Fruit fly (Drosophila melanogaster) whole organism, embryonic: ENCODE results near the gene Arp8.

Source experiments
- Antp ChIP-seq: fragments of 200-800 bp; sonication (Bioruptor generic); optimal IDR thresholded peaks from 3 replicates; lab custom pipeline; 2016; ENCODE audit warnings: missing biosample characterization, missing genetic modification characterization
- B-H2 ChIP-seq: fragments of 200-800 bp; sonication (Bioruptor generic); optimal IDR thresholded peaks from 2 replicates; lab custom pipeline; 2018; ENCODE audit warnings: missing biosample characterization, mild to moderate bottlenecking, missing genetic modification characterization
- CG11093 ChIP-seq: fragments of 200-800 bp; sonication (Bioruptor generic); IDR thresholded peaks from 3 replicates; pipeline ENCODE4 v1.3.6; 2022; ENCODE audit warnings: missing biosample characterization, missing genetic modification characterization
- CG12659 ChIP-seq: fragments of 200-800 bp; sonication (Bioruptor generic); optimal IDR thresholded peaks from 3 replicates; lab custom pipeline; 2017; ENCODE audit warnings: mild to moderate bottlenecking, missing biosample characterization, missing genetic modification reagents, missing genetic modification characterization
- CG15073 ChIP-seq: fragments of 200-800 bp; sonication (Bioruptor generic); optimal IDR thresholded peaks from 2 replicates; lab custom pipeline; 2016; ENCODE audit warnings: missing biosample characterization, missing genetic modification characterization
- CG15514 ChIP-seq: fragments of 200-800 bp; sonication (Bioruptor generic); optimal IDR thresholded peaks from 3 replicates; lab custom pipeline; 2017; ENCODE audit warnings: missing biosample characterization, missing genetic modification characterization, mild to moderate bottlenecking, moderate library complexity, missing genetic modification reagents
- CG16779 ChIP-seq: fragments of 200-800 bp; sonication (Bioruptor generic); IDR thresholded peaks from 2 replicates; pipeline ENCODE4 v1.3.6; 2022; ENCODE audit warnings: missing biosample characterization, missing genetic modification characterization
- CG17612 ChIP-seq: fragments of 200-800 bp; sonication (Bioruptor generic); IDR thresholded peaks from 2 replicates; pipeline ENCODE4 v1.3.6; 2022; ENCODE audit warnings: missing biosample characterization, missing genetic modification characterization
- CG17802 ChIP-seq: fragments of 200-800 bp; sonication (Bioruptor generic); optimal IDR thresholded peaks from 2 replicates; lab custom pipeline; 2018; ENCODE audit warnings: missing biosample characterization, mild to moderate bottlenecking, missing genetic modification characterization, moderate library complexity
- CG2202 ChIP-seq: fragments of 200-800 bp; sonication (Bioruptor generic); optimal IDR thresholded peaks from 2 replicates; lab custom pipeline; 2018; ENCODE audit warnings: missing biosample characterization, mild to moderate bottlenecking, missing genetic modification characterization
- CG3065 ChIP-seq: fragments of 200-800 bp; sonication (Bioruptor generic); optimal IDR thresholded peaks from 2 replicates; lab custom pipeline; 2016; ENCODE audit warnings: missing biosample characterization, missing genetic modification characterization
- CG32772 ChIP-seq: fragments of 200-800 bp; sonication (Bioruptor generic); IDR thresholded peaks from 2 replicates; pipeline ENCODE4 v1.3.6; 2022; ENCODE audit warnings: missing biosample characterization, missing genetic modification characterization
- CG33213 ChIP-seq: fragments of 200-800 bp; sonication (Bioruptor generic); optimal IDR thresholded peaks from 3 replicates; lab custom pipeline; 2016; ENCODE audit warnings: missing biosample characterization, missing genetic modification characterization
- CG4707 ChIP-seq: fragments of 200-800 bp; sonication (Bioruptor generic); optimal IDR thresholded peaks from 2 replicates; lab custom pipeline; 2018; ENCODE audit warnings: missing biosample characterization, mild to moderate bottlenecking, missing genetic modification characterization, moderate library complexity
- CG8290 ChIP-seq, 3 experiments: fragments of 200-800 bp; sonication (Bioruptor generic); optimal IDR thresholded peaks; 2 replicates each; lab custom pipeline; 2016 to 2019; ENCODE audit warnings: missing biosample characterization in 3 of 3, missing genetic modification characterization in 3 of 3, mild to moderate bottlenecking in 2 of 3, moderate library complexity in 1 of 3
- CG8924 ChIP-seq: fragments of 200-800 bp; optimal IDR thresholded peaks from 3 replicates; lab custom pipeline; 2019; ENCODE audit warnings: missing biosample characterization, mild to moderate bottlenecking, missing genetic modification characterization, moderate library complexity
- CG9215 ChIP-seq: fragments of 200-800 bp; sonication (Bioruptor generic); IDR thresholded peaks from 2 replicates; pipeline ENCODE4 v1.3.6; 2022; ENCODE audit warnings: missing biosample characterization, missing genetic modification characterization
- CG9727 ChIP-seq: fragments of 200-800 bp; sonication (Bioruptor generic); optimal IDR thresholded peaks from 3 replicates; lab custom pipeline; 2017; ENCODE audit warnings: missing biosample characterization, mild to moderate bottlenecking, missing genetic modification characterization
- Dek ChIP-seq: fragments of 200-800 bp; sonication (Bioruptor generic); optimal IDR thresholded peaks from 3 replicates; lab custom pipeline; 2019; ENCODE audit warnings: missing biosample characterization, mild to moderate bottlenecking, missing genetic modification characterization, moderate library complexity
- HLH54F ChIP-seq: fragments of 200-800 bp; sonication (Bioruptor generic); optimal IDR thresholded peaks from 3 replicates; lab custom pipeline; 2016; ENCODE audit warnings: missing biosample characterization, missing genetic modification characterization
- Hr51 ChIP-seq, 2 experiments: fragments of 200-800 bp; sonication (Bioruptor generic); optimal IDR thresholded peaks; 2 replicates in 1 of 2; 3 replicates in 1 of 2; lab custom pipeline; 2016 to 2018; ENCODE audit warnings: missing biosample characterization in 2 of 2, missing genetic modification characterization in 2 of 2, mild to moderate bottlenecking in 1 of 2, moderate library complexity in 1 of 2
- NC2α ChIP-seq: fragments of 200-800 bp; sonication (Bioruptor generic); optimal IDR thresholded peaks from 2 replicates; lab custom pipeline; 2016; ENCODE audit warnings: missing biosample characterization, missing genetic modification characterization
- Nf-YB ChIP-seq: fragments of 200-800 bp; sonication (Bioruptor generic); optimal IDR thresholded peaks from 3 replicates; lab custom pipeline; 2019; ENCODE audit warnings: missing biosample characterization, mild to moderate bottlenecking, missing genetic modification characterization, moderate library complexity
- Pdp1 ChIP-seq, 2 experiments: fragments of 200-800 bp; sonication (Bioruptor generic); optimal IDR thresholded peaks; 3 replicates each; lab custom pipeline; 2016; ENCODE audit warnings: missing biosample characterization in 2 of 2, missing genetic modification characterization in 2 of 2, mild to moderate bottlenecking in 1 of 2, moderate library complexity in 1 of 2
- Taf1 ChIP-seq: fragments of 200-800 bp; sonication (Bioruptor generic); IDR thresholded peaks from 2 replicates; pipeline ENCODE4 v1.3.6; 2022; ENCODE audit warnings: missing biosample characterization, missing genetic modification characterization
- ato ChIP-seq: fragments of 200-800 bp; sonication (Bioruptor generic); IDR thresholded peaks from 2 replicates; pipeline ENCODE4 v1.3.6; 2022; ENCODE audit warnings: missing biosample characterization, missing genetic modification characterization; ENCODE audit not compliant: partially characterized antibody
- az2 ChIP-seq: fragments of 200-800 bp; sonication (Bioruptor generic); optimal IDR thresholded peaks from 3 replicates; lab custom pipeline; 2016; ENCODE audit warnings: missing biosample characterization, missing genetic modification characterization
- caup ChIP-seq: fragments of 200-800 bp; sonication (Bioruptor generic); optimal IDR thresholded peaks from 3 replicates; lab custom pipeline; 2017; ENCODE audit warnings: missing biosample characterization, mild to moderate bottlenecking, missing genetic modification characterization, moderate library complexity; ENCODE audit not compliant: severe bottlenecking
- ci ChIP-seq: fragments of 200-800 bp; sonication (Bioruptor generic); IDR thresholded peaks from 3 replicates; pipeline ENCODE4 v1.3.6; 2022; ENCODE audit warnings: missing biosample characterization, missing genetic modification characterization
- crc ChIP-seq: fragments of 200-800 bp; sonication (Bioruptor generic); optimal IDR thresholded peaks from 2 replicates; lab custom pipeline; 2016; ENCODE audit warnings: missing biosample characterization, missing genetic modification characterization
- disco-r ChIP-seq: fragments of 200-800 bp; sonication (Bioruptor generic); optimal IDR thresholded peaks from 2 replicates; lab custom pipeline; 2016; ENCODE audit warnings: missing biosample characterization, missing genetic modification characterization
- dm ChIP-seq: fragments of 200-800 bp; sonication (Bioruptor generic); optimal IDR thresholded peaks from 3 replicates; lab custom pipeline; 2016; ENCODE audit warnings: missing biosample characterization, missing genetic modification characterization
- eve ChIP-seq, 2 experiments: fragments of >200 bp; optimal IDR thresholded peaks; 2 replicates each; lab custom pipeline; 2017; ENCODE audit warnings: missing biosample characterization in 2 of 2, missing genetic modification characterization in 2 of 2
- fd64A ChIP-seq: fragments of 200-800 bp; sonication (Bioruptor generic); optimal IDR thresholded peaks from 3 replicates; lab custom pipeline; 2018; ENCODE audit warnings: missing biosample characterization, mild to moderate bottlenecking, missing genetic modification characterization
- fu2 ChIP-seq: fragments of 200-800 bp; sonication (Bioruptor generic); optimal IDR thresholded peaks from 2 replicates; lab custom pipeline; 2016; ENCODE audit warnings: missing biosample characterization, missing genetic modification characterization
- gro ChIP-seq: fragments of 200-800 bp; sonication (Bioruptor generic); optimal IDR thresholded peaks from 2 replicates; lab custom pipeline; 2016; ENCODE audit warnings: missing biosample characterization, missing genetic modification characterization
- gsb ChIP-seq: fragments of 200-800 bp; sonication (Bioruptor generic); IDR thresholded peaks from 2 replicates; pipeline ENCODE4 v1.3.6; 2022; ENCODE audit warnings: missing biosample characterization, missing genetic modification characterization
- gt ChIP-seq: fragments of 200-800 bp; sonication (Bioruptor generic); IDR thresholded peaks from 2 replicates; pipeline ENCODE4 v1.3.6; 2022; ENCODE audit warnings: missing biosample characterization, missing genetic modification characterization
- hkb ChIP-seq, 2 experiments: fragments of 200-800 bp in 1 of 2; fragments of >200 bp in 1 of 2; sonication (Bioruptor generic) in 1 of 2; IDR thresholded peaks in 1 of 2; optimal IDR thresholded peaks in 1 of 2; 2 replicates each; pipeline versions ENCODE4 v1.3.6 to Lab custom; 2017 to 2022; ENCODE audit warnings: missing biosample characterization in 1 of 2, missing genetic modification characterization in 1 of 2
- inv ChIP-seq: fragments of 200-800 bp; sonication (Bioruptor generic); IDR thresholded peaks from 2 replicates; pipeline ENCODE4 v1.3.6; 2022; ENCODE audit warnings: missing biosample characterization, missing genetic modification characterization; ENCODE audit not compliant: partially characterized antibody
- kah ChIP-seq: fragments of 200-800 bp; sonication (Bioruptor generic); optimal IDR thresholded peaks from 2 replicates; lab custom pipeline; 2018; ENCODE audit warnings: missing biosample characterization, mild to moderate bottlenecking, missing genetic modification characterization
- kay ChIP-seq: fragments of 200-800 bp; sonication (Bioruptor generic); optimal IDR thresholded peaks from 2 replicates; lab custom pipeline; 2016; ENCODE audit warnings: missing biosample characterization, missing genetic modification characterization
- lola ChIP-seq, 3 experiments: fragments of >200 bp in 2 of 3; fragments of 200-800 bp in 1 of 3; sonication (Bioruptor generic) in 1 of 3; optimal IDR thresholded peaks; 2 replicates each; lab custom pipeline; 2017 to 2019; ENCODE audit warnings: missing biosample characterization in 3 of 3, missing genetic modification characterization in 3 of 3, mild to moderate bottlenecking in 1 of 3, moderate library complexity in 1 of 3
- nerfin-2 ChIP-seq: fragments of 200-800 bp; sonication (Bioruptor generic); IDR thresholded peaks from 2 replicates; pipeline ENCODE4 v1.3.6; 2022; ENCODE audit warnings: missing biosample characterization, missing genetic modification characterization; ENCODE audit not compliant: partially characterized antibody
- sc ChIP-seq, 3 experiments: fragments of >200 bp in 2 of 3; fragments of 200-800 bp in 1 of 3; sonication (Bioruptor generic) in 1 of 3; optimal IDR thresholded peaks; 2 replicates in 2 of 3; 3 replicates in 1 of 3; lab custom pipeline; 2017; ENCODE audit warnings: mild to moderate bottlenecking in 1 of 3, missing biosample characterization in 1 of 3, missing genetic modification characterization in 1 of 3, missing genetic modification reagents in 1 of 3
- sim ChIP-seq: fragments of 200-800 bp; sonication (Bioruptor generic); IDR thresholded peaks from 2 replicates; pipeline ENCODE4 v1.3.6; 2022; ENCODE audit warnings: missing biosample characterization, missing genetic modification characterization
- unc-4 ChIP-seq: fragments of 200-800 bp; sonication (Bioruptor generic); IDR thresholded peaks from 2 replicates; pipeline ENCODE4 v1.3.6; 2022; ENCODE audit warnings: missing biosample characterization, missing genetic modification characterization; ENCODE audit not compliant: partially characterized antibody
- yki ChIP-seq: fragments of >200 bp; optimal IDR thresholded peaks from 3 replicates; lab custom pipeline; 2018
- z ChIP-seq: fragments of 200-800 bp; sonication (Bioruptor generic); IDR thresholded peaks from 3 replicates; pipeline ENCODE4 v1.3.6; 2022; ENCODE audit warnings: missing biosample characterization, missing genetic modification characterization

Arp8 gene

dm6 chrX:17844623-17845022, 16.0 kb downstream of the Arp8 start, which contains the start of the genes CG8142 and Ucp4A (continued):
- TF ChIP-seq inv (GFP tag; lab: Robert Waterston, UW) (no peak), az2 (GFP tag; lab: Kevin White, UChicago) (peak; percentile 90), crc (GFP tag; lab: Kevin White, UChicago) (no peak), Nf-YB (peak; percentile 63), gsb (GFP tag; lab: Robert Waterston, UW) (peak; percentile 88), CG8290 (GFP tag; optimal IDR thresholded peaks at IDR 0.05; lab: Kevin White, UChicago) (peak; percentile 69), CG8290 (tag; optimal IDR thresholded peaks at IDR 0.05; lab: Kevin White, UChicago) (peak in 1 of 2 experiments; percentile 5), hkb (optimal IDR thresholded peaks at IDR 0.05; lab: Kevin White, UChicago) (peak; percentile 54), hkb (GFP tag; IDR thresholded peaks at IDR 0.05; lab: Robert Waterston, UW) (peak; percentile 89), fu2 (peak; percentile 27), sim (GFP tag; lab: Robert Waterston, UW) (peak; percentile 91), eve (GFP tag; optimal IDR thresholded peaks at IDR 0.05; lab: Kevin White, UChicago) (no peak), CG9215 (GFP tag; lab: Robert Waterston, UW) (peak; percentile 94), gro (GFP tag; lab: Kevin White, UChicago) (peak; percentile 35), yki (lab: Kevin White, UChicago) (no peak), CG8924 (tag; lab: Kevin White, UChicago) (peak; percentile 93), nerfin-2 (GFP tag; lab: Robert Waterston, UW) (peak; percentile 21; the same call in 1 of the 2 replicates), CG16779 (GFP tag; lab: Robert Waterston, UW) (peak; percentile 86), caup (GFP tag; lab: Kevin White, UChicago) (peak; percentile 89), Taf1 (GFP tag; lab: Robert Waterston, UW) (peak; percentile 87), NC2α (no peak), ci (peak; percentile 93), kay (GFP tag; lab: Kevin White, UChicago) (peak; percentile 83), disco-r (GFP tag; lab: Kevin White, UChicago) (peak; percentile 14), CG11093 (GFP tag; lab: Robert Waterston, UW) (peak; percentile 96), CG15514 (GFP tag; lab: Kevin White, UChicago) (peak; percentile 85), Pdp1 (GFP tag; optimal IDR thresholded peaks at IDR 0.05; lab: Kevin White, UChicago) (peak; percentile 49 to 65), Hr51 (GFP tag; optimal IDR thresholded peaks at IDR 0.05; lab: Kevin White, UChicago) (peak; percentile 77 to 86), B-H2 (GFP tag; lab: Kevin White, UChicago) (peak; percentile 85), unc-4 (GFP tag; lab: Robert Waterston, UW) (no peak), Antp (peak; percentile 51), gt (peak; percentile 85), HLH54F (GFP tag; lab: Kevin White, UChicago) (peak; percentile 54), CG15073 (GFP tag; lab: Kevin White, UChicago) (peak; percentile 53), CG9727 (GFP tag; lab: Kevin White, UChicago) (peak; percentile 93), CG33213 (GFP tag; lab: Kevin White, UChicago) (peak; percentile 28), kah (GFP tag; lab: Kevin White, UChicago) (peak; percentile 74), ato (GFP tag; lab: Robert Waterston, UW) (no peak), CG17612 (peak; percentile 79), fd64A (GFP tag; lab: Kevin White, UChicago) (no peak), CG12659 (GFP tag; lab: Kevin White, UChicago) (peak; percentile 89), CG17802 (tag; lab: Kevin White, UChicago) (peak; percentile 61), z (GFP tag; lab: Robert Waterston, UW) (peak; percentile 29; the same call in 1 of the 3 replicates), Dek (tag; lab: Kevin White, UChicago) (peak; percentile 86), dm (GFP tag; lab: Kevin White, UChicago) (peak; percentile 26), CG3065 (peak; percentile 81), lola (GFP tag; optimal IDR thresholded peaks at IDR 0.05; lab: Kevin White, UChicago) (peak in 1 of 3 experiments; percentile 87), CG2202 (peak; percentile 60), CG32772 (GFP tag; lab: Robert Waterston, UW) (peak; percentile 97), sc (optimal IDR thresholded peaks at IDR 0.05; lab: Kevin White, UChicago) (no peak), sc (GFP tag; optimal IDR thresholded peaks at IDR 0.05; lab: Kevin White, UChicago) (peak; percentile 79), CG4707 (GFP tag; lab: Kevin White, UChicago) (peak; percentile 15)
